Worm (Caenorhabditis elegans): Measurements from ENCODE around the gene F19B10.10.

ce11 chrII:3705320-3705719, 24.1 kb upstream of the F19B10.10 start, which contains the start of gene srx-108:
- TF ChIP-seq pat-9 (tag; optimal IDR thresholded peaks at IDR 0.05) (no peak), zip-5 (tag; optimal IDR thresholded peaks at IDR 0.05) (no peak), hlh-15 (tag; optimal IDR thresholded peaks at IDR 0.05) (no peak), ceh-45 (GFP tag; IDR thresholded peaks at IDR 0.05) (no peak), ceh-18 (tag; optimal IDR thresholded peaks at IDR 0.05) (no peak), pqm-1 (tag; optimal IDR thresholded peaks at IDR 0.05) (no peak)

All from whole organism, late embryonic.